Fruit fly (Drosophila melanogaster) whole organism, embryonic: ENCODE results near the gene CG12594.

Source experiments
- Abd-B ChIP-seq: fragments of 200-800 bp; sonication (Bioruptor generic); optimal IDR thresholded peaks from 2 replicates; lab custom pipeline; 2018; ENCODE audit warnings: missing biosample characterization, mild to moderate bottlenecking, missing genetic modification characterization, moderate library complexity
- CG10209 ChIP-seq: fragments of 200-800 bp; sonication (Bioruptor generic); optimal IDR thresholded peaks from 3 replicates; lab custom pipeline; 2017; ENCODE audit warnings: missing biosample characterization, mild to moderate bottlenecking, missing genetic modification characterization, missing genetic modification reagents
- CG10321 ChIP-seq: fragments of 200-800 bp; sonication (Bioruptor generic); IDR thresholded peaks from 2 replicates; pipeline ENCODE4 v1.3.6; 2022; ENCODE audit warnings: missing biosample characterization, missing genetic modification characterization
- CG10654 ChIP-seq: fragments of 200-800 bp; sonication (Bioruptor generic); optimal IDR thresholded peaks from 2 replicates; lab custom pipeline; 2016; ENCODE audit warnings: missing biosample characterization, missing genetic modification characterization
- CG10979 ChIP-seq: fragments of 200-800 bp; sonication (Bioruptor generic); optimal IDR thresholded peaks from 2 replicates; lab custom pipeline; 2018; ENCODE audit warnings: missing biosample characterization, mild to moderate bottlenecking, missing genetic modification characterization, moderate library complexity
- CG15479 ChIP-seq: fragments of 200-800 bp; sonication (Bioruptor generic); optimal IDR thresholded peaks from 3 replicates; lab custom pipeline; 2019; ENCODE audit warnings: missing biosample characterization, mild to moderate bottlenecking, missing genetic modification characterization, moderate library complexity
- CG16779 ChIP-seq: fragments of 200-800 bp; sonication (Bioruptor generic); IDR thresholded peaks from 2 replicates; pipeline ENCODE4 v1.3.6; 2022; ENCODE audit warnings: missing biosample characterization, missing genetic modification characterization
- CG18764 ChIP-seq: fragments of 200-800 bp; sonication (Bioruptor generic); optimal IDR thresholded peaks from 3 replicates; lab custom pipeline; 2016; ENCODE audit warnings: missing biosample characterization, missing genetic modification characterization
- CG4282 ChIP-seq: fragments of 200-800 bp; sonication (Bioruptor generic); optimal IDR thresholded peaks from 2 replicates; lab custom pipeline; 2016; ENCODE audit warnings: missing biosample characterization, missing genetic modification characterization
- CG6854 ChIP-seq: fragments of 200-800 bp; sonication (Bioruptor generic); optimal IDR thresholded peaks from 3 replicates; lab custom pipeline; 2017; ENCODE audit warnings: missing biosample characterization, mild to moderate bottlenecking, missing genetic modification characterization
- CG7745 ChIP-seq: fragments of 200-800 bp; sonication (Bioruptor generic); optimal IDR thresholded peaks from 2 replicates; lab custom pipeline; 2018; ENCODE audit warnings: missing biosample characterization, mild to moderate bottlenecking, missing genetic modification characterization, moderate library complexity
- CG9609 ChIP-seq: fragments of 200-800 bp; sonication (Bioruptor generic); optimal IDR thresholded peaks from 3 replicates; lab custom pipeline; 2016; ENCODE audit warnings: missing biosample characterization, missing genetic modification characterization
- CG9932 ChIP-seq: fragments of 200-800 bp; sonication (Bioruptor generic); IDR thresholded peaks from 2 replicates; pipeline ENCODE4 v1.3.6; 2022; ENCODE audit warnings: missing biosample characterization, missing genetic modification characterization
- CTCF ChIP-seq: fragments of 200-800 bp; sonication (Bioruptor generic); optimal IDR thresholded peaks from 2 replicates; lab custom pipeline; 2017; ENCODE audit warnings: missing biosample characterization, mild to moderate bottlenecking, missing genetic modification characterization, moderate library complexity
- D19B ChIP-seq: fragments of 200-800 bp; sonication (Bioruptor generic); optimal IDR thresholded peaks from 2 replicates; lab custom pipeline; 2017; ENCODE audit warnings: missing biosample characterization, mild to moderate bottlenecking, missing genetic modification characterization
- Dref ChIP-seq: fragments of 200-800 bp; sonication (Bioruptor generic); IDR thresholded peaks from 2 replicates; pipeline ENCODE4 v1.3.6; 2022; ENCODE audit warnings: missing biosample characterization, missing genetic modification characterization
- Eip74EF ChIP-seq, 2 experiments: fragments of 200-800 bp in 1 of 2; fragments of >200 bp in 1 of 2; sonication (Bioruptor generic) in 1 of 2; optimal IDR thresholded peaks; 2 replicates each; lab custom pipeline; 2017 to 2019; ENCODE audit warnings: missing biosample characterization in 2 of 2, missing genetic modification characterization in 2 of 2, mild to moderate bottlenecking in 1 of 2, moderate library complexity in 1 of 2
- Gug ChIP-seq: fragments of 200-800 bp; sonication (Bioruptor generic); IDR thresholded peaks from 4 replicates; pipeline ENCODE4 v1.3.6; 2022; ENCODE audit warnings: missing biosample characterization, missing genetic modification characterization
- HLH54F ChIP-seq: fragments of 200-800 bp; sonication (Bioruptor generic); optimal IDR thresholded peaks from 3 replicates; lab custom pipeline; 2016; ENCODE audit warnings: missing biosample characterization, missing genetic modification characterization
- HLHmδ ChIP-seq: fragments of 200-800 bp; sonication (Bioruptor generic); optimal IDR thresholded peaks from 2 replicates; lab custom pipeline; 2018; ENCODE audit warnings: missing biosample characterization, mild to moderate bottlenecking, missing genetic modification characterization, moderate library complexity
- HmgZ ChIP-seq: fragments of 200-800 bp; sonication (Bioruptor generic); optimal IDR thresholded peaks from 2 replicates; lab custom pipeline; 2018; ENCODE audit warnings: missing biosample characterization, mild to moderate bottlenecking, missing genetic modification characterization
- PHDP ChIP-seq: fragments of 200-800 bp; sonication (Bioruptor generic); optimal IDR thresholded peaks from 3 replicates; lab custom pipeline; 2018; ENCODE audit warnings: missing biosample characterization, mild to moderate bottlenecking, missing genetic modification characterization, moderate library complexity
- Ravus ChIP-seq: fragments of 200-800 bp; sonication (Bioruptor generic); IDR thresholded peaks from 2 replicates; pipeline ENCODE4 v1.3.6; 2022; ENCODE audit warnings: missing biosample characterization, missing genetic modification characterization
- Rfx ChIP-seq: fragments of 200-800 bp; sonication (Bioruptor generic); IDR thresholded peaks from 2 replicates; pipeline ENCODE4 v1.3.6; 2022; ENCODE audit warnings: missing biosample characterization, missing genetic modification characterization
- Sox102F ChIP-seq: fragments of 200-800 bp; sonication (Bioruptor generic); optimal IDR thresholded peaks from 2 replicates; lab custom pipeline; 2018; ENCODE audit warnings: missing biosample characterization, mild to moderate bottlenecking, missing genetic modification characterization, moderate library complexity
- Sry-δ ChIP-seq: fragments of 200-800 bp; sonication (Bioruptor generic); optimal IDR thresholded peaks from 2 replicates; lab custom pipeline; 2016; ENCODE audit warnings: missing biosample characterization, missing genetic modification characterization
- Trl ChIP-seq, 3 experiments: fragments of >200 bp in 2 of 3; fragments of 200-800 bp in 1 of 3; sonication (Bioruptor generic) in 1 of 3; optimal IDR thresholded peaks; 2 replicates in 1 of 3; 3 replicates in 2 of 3; lab custom pipeline; 2016 to 2017; ENCODE audit warnings: missing biosample characterization in 1 of 3, missing genetic modification characterization in 1 of 3
- ase ChIP-seq: fragments of 200-800 bp; sonication (Bioruptor generic); IDR thresholded peaks from 3 replicates; pipeline ENCODE4 v1.3.6; 2022; ENCODE audit warnings: missing biosample characterization, missing genetic modification characterization
- bcd ChIP-seq: fragments of 200-800 bp; sonication (Bioruptor generic); optimal IDR thresholded peaks from 2 replicates; lab custom pipeline; 2017; ENCODE audit warnings: missing biosample characterization, mild to moderate bottlenecking, missing genetic modification characterization
- cato ChIP-seq: fragments of 200-800 bp; sonication (Bioruptor generic); optimal IDR thresholded peaks from 2 replicates; lab custom pipeline; 2016; ENCODE audit warnings: missing biosample characterization, missing genetic modification characterization, borderline replicate concordance
- chif ChIP-seq, 2 experiments: fragments of 200-800 bp; sonication (Bioruptor generic); optimal IDR thresholded peaks; 3 replicates each; lab custom pipeline; 2016; ENCODE audit warnings: missing biosample characterization in 2 of 2, missing genetic modification characterization in 2 of 2
- cwo ChIP-seq: fragments of 200-800 bp; sonication (Bioruptor generic); optimal IDR thresholded peaks from 3 replicates; lab custom pipeline; 2017; ENCODE audit warnings: missing biosample characterization, missing genetic modification characterization, mild to moderate bottlenecking, moderate library complexity, missing genetic modification reagents
- disco-r ChIP-seq: fragments of 200-800 bp; sonication (Bioruptor generic); optimal IDR thresholded peaks from 2 replicates; lab custom pipeline; 2016; ENCODE audit warnings: missing biosample characterization, missing genetic modification characterization
- dm ChIP-seq: fragments of 200-800 bp; sonication (Bioruptor generic); optimal IDR thresholded peaks from 3 replicates; lab custom pipeline; 2016; ENCODE audit warnings: missing biosample characterization, missing genetic modification characterization
- ems ChIP-seq: fragments of 200-800 bp; sonication (Bioruptor generic); optimal IDR thresholded peaks from 3 replicates; lab custom pipeline; 2016; ENCODE audit warnings: missing biosample characterization, missing genetic modification characterization
- fu2 ChIP-seq: fragments of 200-800 bp; sonication (Bioruptor generic); optimal IDR thresholded peaks from 2 replicates; lab custom pipeline; 2016; ENCODE audit warnings: missing biosample characterization, missing genetic modification characterization
- grn ChIP-seq: fragments of 200-800 bp; sonication (Bioruptor generic); optimal IDR thresholded peaks from 3 replicates; lab custom pipeline; 2017; ENCODE audit warnings: missing biosample characterization, missing genetic modification characterization
- ham ChIP-seq: fragments of 200-800 bp; sonication (Bioruptor generic); IDR thresholded peaks from 2 replicates; pipeline ENCODE4 v1.3.6; 2022; ENCODE audit warnings: missing biosample characterization, missing genetic modification characterization
- her ChIP-seq: fragments of 200-800 bp; sonication (Bioruptor generic); optimal IDR thresholded peaks from 2 replicates; lab custom pipeline; 2016; ENCODE audit warnings: missing biosample characterization, missing genetic modification characterization
- hkb ChIP-seq, 2 experiments: fragments of 200-800 bp in 1 of 2; fragments of >200 bp in 1 of 2; sonication (Bioruptor generic) in 1 of 2; IDR thresholded peaks in 1 of 2; optimal IDR thresholded peaks in 1 of 2; 2 replicates each; pipeline versions ENCODE4 v1.3.6 to Lab custom; 2017 to 2022; ENCODE audit warnings: missing biosample characterization in 1 of 2, missing genetic modification characterization in 1 of 2
- ind ChIP-seq: fragments of 200-800 bp; sonication (Bioruptor generic); optimal IDR thresholded peaks from 3 replicates; lab custom pipeline; 2016; ENCODE audit warnings: missing biosample characterization, missing genetic modification characterization
- kni ChIP-seq: fragments of 200-800 bp; sonication (Bioruptor generic); optimal IDR thresholded peaks from 3 replicates; lab custom pipeline; 2017; ENCODE audit warnings: mild to moderate bottlenecking, missing biosample characterization, missing genetic modification reagents, missing genetic modification characterization
- lmd ChIP-seq: fragments of 200-800 bp; sonication (Bioruptor generic); IDR thresholded peaks from 2 replicates; pipeline ENCODE4 v1.3.6; 2022; ENCODE audit warnings: missing biosample characterization, missing genetic modification characterization
- mam ChIP-seq: fragments of 200-800 bp; sonication (Bioruptor generic); optimal IDR thresholded peaks from 3 replicates; lab custom pipeline; 2016; ENCODE audit warnings: missing biosample characterization, missing genetic modification characterization
- mld ChIP-seq: fragments of 200-800 bp; sonication (Bioruptor generic); IDR thresholded peaks from 3 replicates; pipeline ENCODE4 v1.3.6; 2022; ENCODE audit warnings: missing biosample characterization, missing genetic modification characterization; ENCODE audit not compliant: partially characterized antibody
- nom ChIP-seq: fragments of 200-800 bp; sonication (Bioruptor generic); optimal IDR thresholded peaks from 2 replicates; lab custom pipeline; 2017; ENCODE audit warnings: missing biosample characterization, missing genetic modification characterization, mild to moderate bottlenecking, moderate library complexity, missing genetic modification reagents
- org-1 ChIP-seq: fragments of 200-800 bp; sonication (Bioruptor generic); optimal IDR thresholded peaks from 2 replicates; lab custom pipeline; 2017; ENCODE audit warnings: missing biosample characterization, missing genetic modification characterization
- ro ChIP-seq: fragments of 200-800 bp; sonication (Bioruptor generic); IDR thresholded peaks from 2 replicates; pipeline ENCODE4 v1.3.6; 2022; ENCODE audit warnings: missing biosample characterization, missing genetic modification characterization
- seq ChIP-seq: fragments of 200-800 bp; sonication (Bioruptor generic); IDR thresholded peaks from 2 replicates; pipeline ENCODE4 v1.3.6; 2022; ENCODE audit warnings: missing biosample characterization, missing genetic modification characterization
- shn ChIP-seq: fragments of 200-800 bp; sonication (Bioruptor generic); optimal IDR thresholded peaks from 3 replicates; lab custom pipeline; 2016; ENCODE audit warnings: missing biosample characterization, missing genetic modification characterization
- trh ChIP-seq: fragments of 200-800 bp; sonication (Bioruptor generic); optimal IDR thresholded peaks from 2 replicates; lab custom pipeline; 2016; ENCODE audit warnings: missing biosample characterization, missing genetic modification characterization

Gene CG12594

dm6 chr3R:11678016-11678415 lies 43.5 kb upstream of the CG12594 start, which contains the start of gene CG18476 (continued):
- TF ChIP-seq grn (peak; percentile 66), CG10209 (GFP tag; lab: Kevin White, UChicago) (peak; percentile 89), Sry-δ (GFP tag; lab: Kevin White, UChicago) (peak; percentile 16), Sox102F (GFP tag; lab: Kevin White, UChicago) (peak; percentile 94), CG18764 (peak; percentile 87), CG10321 (GFP tag; lab: Robert Waterston, UW) (peak; percentile 73), ind (GFP tag; lab: Kevin White, UChicago) (peak; percentile 91), lmd (GFP tag; lab: Robert Waterston, UW) (peak; percentile 96), dm (peak; percentile 21), nom (GFP tag; lab: Kevin White, UChicago) (peak; percentile 78), HLHmδ (GFP tag; lab: Kevin White, UChicago) (no peak), cato (GFP tag; lab: Kevin White, UChicago) (peak; percentile 55), CG9609 (peak; percentile 61), trh (peak; percentile 75), CG15479 (GFP tag; lab: Kevin White, UChicago) (no peak), CG10654 (GFP tag; lab: Kevin White, UChicago) (peak; percentile 91), Rfx (peak; percentile 96), chif (GFP tag; optimal IDR thresholded peaks at IDR 0.05; lab: Kevin White, UChicago) (peak; percentile 46 to 74), CTCF (GFP tag; lab: Kevin White, UChicago) (peak; percentile 34), kni (GFP tag; lab: Kevin White, UChicago) (peak; percentile 26), HmgZ (tag; lab: Kevin White, UChicago) (peak; percentile 92), Gug (GFP tag; lab: Robert Waterston, UW) (no peak; the same call in 2 of the 4 replicates), seq (peak; percentile 89), cwo (GFP tag; lab: Kevin White, UChicago) (peak; percentile 79), D19B (GFP tag; lab: Kevin White, UChicago) (peak; percentile 75), CG10979 (peak; percentile 93), ham (peak; percentile 79), Trl (optimal IDR thresholded peaks at IDR 0.05; lab: Kevin White, UChicago) (no peak), Trl (GFP tag; optimal IDR thresholded peaks at IDR 0.05; lab: Kevin White, UChicago) (peak; percentile 65), Eip74EF (GFP tag; optimal IDR thresholded peaks at IDR 0.05; lab: Kevin White, UChicago) (peak in 1 of 2 experiments; percentile 89), her (no peak), ase (peak; percentile 92), fu2 (peak; percentile 65), disco-r (GFP tag; lab: Kevin White, UChicago) (peak; percentile 38), Dref (GFP tag; lab: Robert Waterston, UW) (no peak), Ravus (GFP tag; lab: Robert Waterston, UW) (peak; percentile 80), mld (GFP tag; lab: Robert Waterston, UW) (no peak), mam (GFP tag; lab: Kevin White, UChicago) (peak; percentile 80), ems (GFP tag; lab: Kevin White, UChicago) (peak; percentile 74), CG6854 (GFP tag; lab: Kevin White, UChicago) (peak; percentile 64), CG9932 (peak; percentile 91), hkb (optimal IDR thresholded peaks at IDR 0.05; lab: Kevin White, UChicago) (no peak), hkb (GFP tag; IDR thresholded peaks at IDR 0.05; lab: Robert Waterston, UW) (peak; percentile 94), Abd-B (GFP tag; lab: Kevin White, UChicago) (peak; percentile 97), ro (GFP tag; lab: Robert Waterston, UW) (peak; percentile 52), PHDP (tag; lab: Kevin White, UChicago) (peak; percentile 94), CG7745 (tag; lab: Kevin White, UChicago) (no peak), bcd (GFP tag; lab: Kevin White, UChicago) (peak; percentile 90), CG4282 (GFP tag; lab: Kevin White, UChicago) (no peak), org-1 (GFP tag; lab: Kevin White, UChicago) (peak; percentile 69), CG16779 (GFP tag; lab: Robert Waterston, UW) (peak; percentile 87), shn (GFP tag; lab: Kevin White, UChicago) (peak; percentile 20), HLH54F (peak; percentile 53)
